Fruit fly (Drosophila melanogaster) S2 (cell line): ENCODE data around the gene Aldh7A1.

ENCODE experiments used
- CG8478 ChIP-seq: fragments of >200 bp; optimal IDR thresholded peaks from 2 replicates; lab custom pipeline; 2018
- CTCF ChIP-seq, 2 experiments: fragments of >200 bp; optimal IDR thresholded peaks; 2 replicates each; lab custom pipeline; 2018

Aldh7A1 gene

dm6 chr3L:19233798-19234781 is 34.6 kb downstream of the Aldh7A1 start:
- no peak for TF ChIP-seq CTCF (optimal IDR thresholded peaks at IDR 0.05; lab: Kevin White, UChicago)
- no peak for TF ChIP-seq CG8478 (lab: Kevin White, UChicago)

- no peak for TF ChIP-seq CTCF (optimal IDR thresholded peaks at IDR 0.05; lab: Kevin White, UChicago)
- no peak for TF ChIP-seq CG8478 (lab: Kevin White, UChicago)
Measured at dm6 chr3L:19231608-19232007, 37.1 kb downstream of the Aldh7A1 start.

- TF ChIP-seq CTCF (optimal IDR thresholded peaks at IDR 0.05; lab: Kevin White, UChicago) (no peak), CG8478 (lab: Kevin White, UChicago) (no peak)
Measured at dm6 chr3L:19230801-19231547, 37.7 kb downstream of the Aldh7A1 start.

- TF ChIP-seq CG8478 (lab: Kevin White, UChicago) (no peak), CTCF (optimal IDR thresholded peaks at IDR 0.05; lab: Kevin White, UChicago) (no peak)
Measured at dm6 chr3L:19229491-19229890, 39.2 kb downstream of the Aldh7A1 start.

dm6 chr3L:19228857-19229398 is 39.8 kb downstream of the Aldh7A1 start:
- TF ChIP-seq CG8478 (lab: Kevin White, UChicago) (no peak), CTCF (optimal IDR thresholded peaks at IDR 0.05; lab: Kevin White, UChicago) (no peak)

dm6 chr3L:19228371-19228817 is 40.3 kb downstream of the Aldh7A1 start:
- TF ChIP-seq CG8478 (lab: Kevin White, UChicago) (no peak), CTCF (optimal IDR thresholded peaks at IDR 0.05; lab: Kevin White, UChicago) (no peak)

dm6 chr3L:19225687-19226086 is 43.0 kb downstream of the Aldh7A1 start:
- TF ChIP-seq CTCF (optimal IDR thresholded peaks at IDR 0.05; lab: Kevin White, UChicago) = no peak
- TF ChIP-seq CG8478 (lab: Kevin White, UChicago) = no peak

- TF ChIP-seq CTCF (optimal IDR thresholded peaks at IDR 0.05; lab: Kevin White, UChicago) = no peak
- TF ChIP-seq CG8478 (lab: Kevin White, UChicago) = no peak
Measured at dm6 chr3L:19221455-19221854, 47.3 kb downstream of the Aldh7A1 start.
